Fruit fly (Drosophila melanogaster) whole organism, pupa: ENCODE data around the gene CG43179.

ENCODE experiments used
- CG10348 ChIP-seq: fragments of 200-800 bp; sonication (Bioruptor generic); IDR thresholded peaks from 2 replicates; pipeline ENCODE4 v1.3.6; 2022; ENCODE audit warnings: missing biosample characterization, missing genetic modification characterization
- CG12605 ChIP-seq: fragments of 200-800 bp; sonication (Bioruptor generic); IDR thresholded peaks from 2 replicates; pipeline ENCODE4 v1.3.6; 2022; ENCODE audit warnings: missing biosample characterization, missing genetic modification characterization
- CG13204 ChIP-seq: fragments of 200-800 bp; sonication (Bioruptor generic); optimal IDR thresholded peaks from 2 replicates; lab custom pipeline; 2018; ENCODE audit warnings: missing biosample characterization, mild to moderate bottlenecking, missing genetic modification characterization, moderate library complexity
- CG14655 ChIP-seq: fragments of 200-800 bp; sonication (Bioruptor generic); optimal IDR thresholded peaks from 3 replicates; lab custom pipeline; 2017; ENCODE audit warnings: mild to moderate bottlenecking, missing biosample characterization, missing genetic modification reagents, missing genetic modification characterization
- CG15710 ChIP-seq: fragments of 200-800 bp; sonication (Bioruptor generic); optimal IDR thresholded peaks from 2 replicates; lab custom pipeline; 2018; ENCODE audit warnings: missing biosample characterization, mild to moderate bottlenecking, missing genetic modification characterization, moderate library complexity
- CG17806 ChIP-seq: fragments of 200-800 bp; sonication (Bioruptor generic); optimal IDR thresholded peaks from 2 replicates; lab custom pipeline; 2018; ENCODE audit warnings: missing biosample characterization, mild to moderate bottlenecking, missing genetic modification characterization, moderate library complexity
- CG32121 ChIP-seq: fragments of 200-800 bp; sonication (Bioruptor generic); IDR thresholded peaks from 2 replicates; pipeline ENCODE4 v1.3.6; 2022; ENCODE audit warnings: missing biosample characterization, missing genetic modification characterization
- CG34367 ChIP-seq: fragments of 200-800 bp; sonication (Bioruptor generic); optimal IDR thresholded peaks from 2 replicates; lab custom pipeline; 2018; ENCODE audit warnings: missing biosample characterization, mild to moderate bottlenecking, missing genetic modification characterization
- CG4496 ChIP-seq: fragments of 200-800 bp; sonication (Bioruptor generic); IDR thresholded peaks from 3 replicates; pipeline ENCODE4 v1.3.6; 2022; ENCODE audit warnings: missing biosample characterization, missing genetic modification characterization
- CG8159 ChIP-seq: fragments of 200-800 bp; sonication (Bioruptor generic); optimal IDR thresholded peaks from 3 replicates; lab custom pipeline; 2018; ENCODE audit warnings: missing biosample characterization, mild to moderate bottlenecking, missing genetic modification characterization, moderate library complexity
- CG8301 ChIP-seq: fragments of 200-800 bp; sonication (Bioruptor generic); optimal IDR thresholded peaks from 2 replicates; lab custom pipeline; 2018; ENCODE audit warnings: missing biosample characterization, mild to moderate bottlenecking, missing genetic modification characterization
- CG9948 ChIP-seq: fragments of 200-800 bp; sonication (Bioruptor generic); optimal IDR thresholded peaks from 2 replicates; lab custom pipeline; 2018; ENCODE audit warnings: missing biosample characterization, mild to moderate bottlenecking, missing genetic modification characterization, moderate library complexity
- D1 ChIP-seq: fragments of 200-800 bp; sonication (Bioruptor generic); optimal IDR thresholded peaks from 2 replicates; lab custom pipeline; 2018; ENCODE audit warnings: missing biosample characterization, mild to moderate bottlenecking, missing genetic modification characterization, moderate library complexity
- EcR ChIP-seq: fragments of 200-800 bp; sonication (Bioruptor generic); optimal IDR thresholded peaks from 3 replicates; lab custom pipeline; 2019; ENCODE audit warnings: missing biosample characterization, missing genetic modification characterization, mild to moderate bottlenecking, moderate library complexity, missing genetic modification reagents
- Ets98B ChIP-seq: fragments of 200-800 bp; sonication (Bioruptor generic); IDR thresholded peaks from 2 replicates; pipeline ENCODE4 v1.3.6; 2022; ENCODE audit warnings: missing biosample characterization, missing genetic modification characterization
- Pif1A ChIP-seq: fragments of 200-800 bp; sonication (Bioruptor generic); optimal IDR thresholded peaks from 3 replicates; lab custom pipeline; 2016; ENCODE audit warnings: missing biosample characterization, missing genetic modification characterization
- Pif1B ChIP-seq: fragments of 200-800 bp; sonication (Bioruptor generic); optimal IDR thresholded peaks from 3 replicates; lab custom pipeline; 2016; ENCODE audit warnings: missing biosample characterization, missing genetic modification characterization
- Snoo ChIP-seq: fragments of 200-800 bp; sonication (Bioruptor generic); optimal IDR thresholded peaks from 3 replicates; lab custom pipeline; 2017; ENCODE audit warnings: missing biosample characterization, mild to moderate bottlenecking, missing genetic modification characterization, inconsistent platforms
- fd96Ca ChIP-seq: fragments of 200-800 bp; sonication (Bioruptor generic); IDR thresholded peaks from 3 replicates; pipeline ENCODE4 v1.3.6; 2022; ENCODE audit warnings: missing biosample characterization, missing genetic modification characterization
- gl ChIP-seq: fragments of 200-800 bp; sonication (Bioruptor generic); optimal IDR thresholded peaks from 2 replicates; lab custom pipeline; 2018; ENCODE audit warnings: missing biosample characterization, mild to moderate bottlenecking, missing genetic modification characterization
- rn ChIP-seq: fragments of 200-800 bp; sonication (Bioruptor generic); IDR thresholded peaks from 2 replicates; pipeline ENCODE4 v1.3.6; 2022; ENCODE audit warnings: missing biosample characterization, missing genetic modification characterization

Gene CG43179

dm6 chr3R:14285059-14285953 is 29.4 kb downstream of the CG43179 start:
- TF ChIP-seq Pif1A (no peak), fd96Ca (no peak), rn (GFP tag; lab: Robert Waterston, UW) (no peak), CG12605 (no peak), CG13204 (GFP tag; lab: Kevin White, UChicago) (no peak), CG8159 (tag; lab: Kevin White, UChicago) (no peak), CG15710 (tag; lab: Kevin White, UChicago) (no peak), CG17806 (tag; lab: Kevin White, UChicago) (no peak), CG9948 (no peak), Ets98B (GFP tag; lab: Robert Waterston, UW) (no peak), CG4496 (no peak)

dm6 chr3R:14286320-14287190 is 30.6 kb downstream of the CG43179 start, which contains the start of gene trx:
TSS of gene trx (minus strand) at chr3R:14286903.
- TF ChIP-seq CG13204 (GFP tag; lab: Kevin White, UChicago) (peak; percentile 24), Ets98B (GFP tag; lab: Robert Waterston, UW) (no peak), Pif1B (peak; percentile 75), Snoo (peak; percentile 2), D1 (tag; lab: Kevin White, UChicago) (no peak), gl (tag; lab: Kevin White, UChicago) (peak; percentile 30), EcR (GFP tag; lab: Kevin White, UChicago) (peak; percentile 46), CG32121 (GFP tag; lab: Robert Waterston, UW) (no peak), CG10348 (GFP tag; lab: Robert Waterston, UW) (no peak), Pif1A (peak; percentile 25), CG15710 (tag; lab: Kevin White, UChicago) (no peak)

- no peak for TF ChIP-seq CG32121 (GFP tag; lab: Robert Waterston, UW)
- no peak for TF ChIP-seq CG8301 (tag; lab: Kevin White, UChicago)
- no peak for TF ChIP-seq Pif1B
- no peak for TF ChIP-seq CG34367 (tag; lab: Kevin White, UChicago)
- no peak for TF ChIP-seq EcR (GFP tag; lab: Kevin White, UChicago)
- no peak for TF ChIP-seq Ets98B (GFP tag; lab: Robert Waterston, UW)
- TF ChIP-seq fd96Ca, result no peak
- TF ChIP-seq Snoo, result no peak
- TF ChIP-seq CG10348 (GFP tag; lab: Robert Waterston, UW), result no peak
- no peak for TF ChIP-seq CG8159 (tag; lab: Kevin White, UChicago)
- TF ChIP-seq CG9948, result no peak
- no peak for TF ChIP-seq CG13204 (GFP tag; lab: Kevin White, UChicago)
- no peak for TF ChIP-seq CG12605
- TF ChIP-seq CG17806 (tag; lab: Kevin White, UChicago), result no peak
- TF ChIP-seq rn (GFP tag; lab: Robert Waterston, UW), result no peak
- no peak for TF ChIP-seq CG15710 (tag; lab: Kevin White, UChicago)
- TF ChIP-seq Pif1A, result no peak
- no peak for TF ChIP-seq CG4496
- TF ChIP-seq CG14655, result no peak
- TF ChIP-seq, all 21 proteins: peak for 0
Measured at dm6 chr3R:14287980-14288379, 32.1 kb downstream of the CG43179 start.

dm6 chr3R:14288669-14289383 is 32.9 kb downstream of the CG43179 start, which contains the start of gene red:
TSS of gene red (plus strand) at chr3R:14289071.
- TF ChIP-seq CG14655, result peak; percentile 59
- TF ChIP-seq EcR (GFP tag; lab: Kevin White, UChicago), result peak; percentile 57
- peak; percentile 52; the same call in 1 of the 3 replicates for TF ChIP-seq CG4496
- TF ChIP-seq CG13204 (GFP tag; lab: Kevin White, UChicago), result peak; percentile 4
- peak; percentile 12 for TF ChIP-seq D1 (tag; lab: Kevin White, UChicago)
- peak; percentile 49 for TF ChIP-seq Pif1B
- TF ChIP-seq gl (tag; lab: Kevin White, UChicago), result no peak
- TF ChIP-seq rn (GFP tag; lab: Robert Waterston, UW), result no peak
- TF ChIP-seq fd96Ca, result no peak; the same call in 2 of the 3 replicates
- no peak for TF ChIP-seq CG34367 (tag; lab: Kevin White, UChicago)
- peak; percentile 14 for TF ChIP-seq Pif1A
- TF ChIP-seq CG8159 (tag; lab: Kevin White, UChicago), result peak; percentile 9
- no peak for TF ChIP-seq CG9948
- TF ChIP-seq Ets98B (GFP tag; lab: Robert Waterston, UW), result peak; percentile 57
- TF ChIP-seq CG12605, result peak; percentile 25; the same call in 1 of the 2 replicates
- no peak for TF ChIP-seq CG10348 (GFP tag; lab: Robert Waterston, UW)
- TF ChIP-seq CG32121 (GFP tag; lab: Robert Waterston, UW), result 0 out of 2 replicates have a peak, but pooled peaks have one; percentile 11
- no peak for TF ChIP-seq Snoo
- peak; percentile 56 for TF ChIP-seq CG8301 (tag; lab: Kevin White, UChicago)
- no peak for TF ChIP-seq CG15710 (tag; lab: Kevin White, UChicago)
- no peak for TF ChIP-seq CG17806 (tag; lab: Kevin White, UChicago)
